Worm (Caenorhabditis elegans) whole organism, mixed stage, embryonic: ENCODE data around the gene rde-4.

Source experiments
- blmp-1 ChIP-seq: fragments of 150-350 bp; optimal IDR thresholded peaks from 2 replicates; lab custom pipeline; 2014; ENCODE audit warnings: missing biosample characterization, missing genetic modification characterization
- elt-1 ChIP-seq: sonication (generic microtip); optimal IDR thresholded peaks from 2 replicates; lab custom pipeline; 2017; ENCODE audit warnings: missing genetic modification characterization, mild to moderate bottlenecking, missing compliant biosample characterization, antibody characterized with exemption, moderate library complexity, borderline replicate concordance; ENCODE audit not compliant: insufficient read depth
- lin-13 ChIP-seq: fragments of 150-350 bp; optimal IDR thresholded peaks from 2 replicates; lab custom pipeline; 2014; ENCODE audit warnings: missing biosample characterization, missing genetic modification characterization
- lsy-2 ChIP-seq: fragments of 150-350 bp; optimal IDR thresholded peaks from 2 replicates; lab custom pipeline; 2014; ENCODE audit warnings: missing biosample characterization, missing genetic modification characterization
- pha-4 ChIP-seq: fragments of 150-350 bp; optimal IDR thresholded peaks from 2 replicates; lab custom pipeline; 2018; ENCODE audit warnings: missing biosample characterization, missing genetic modification reagents, missing genetic modification characterization
- sptf-1 ChIP-seq: sonication (generic microtip); optimal IDR thresholded peaks from 2 replicates; lab custom pipeline; 2017; ENCODE audit warnings: mild to moderate bottlenecking, missing genetic modification characterization, moderate library complexity, missing compliant biosample characterization
- ztf-11 ChIP-seq: fragments of 150-350 bp; optimal IDR thresholded peaks from 2 replicates; lab custom pipeline; 2014; ENCODE audit warnings: missing biosample characterization, missing genetic modification characterization

ce11 chrIII:10187840-10188239 lies 30.6 kb downstream of the rde-4 start:
- TF ChIP-seq lsy-2 (no peak), pha-4 (tag; lab: Kevin White, UChicago) (no peak), lin-13 (tag; lab: Kevin White, UChicago) (no peak), elt-1 (no peak), ztf-11 (tag; lab: Kevin White, UChicago) (no peak), sptf-1 (tag; lab: Kevin White, UChicago) (no peak), blmp-1 (no peak)
